Fruit fly (Drosophila melanogaster): Measurements from ENCODE around the gene Rad9.

Gene Rad9

DNA sequence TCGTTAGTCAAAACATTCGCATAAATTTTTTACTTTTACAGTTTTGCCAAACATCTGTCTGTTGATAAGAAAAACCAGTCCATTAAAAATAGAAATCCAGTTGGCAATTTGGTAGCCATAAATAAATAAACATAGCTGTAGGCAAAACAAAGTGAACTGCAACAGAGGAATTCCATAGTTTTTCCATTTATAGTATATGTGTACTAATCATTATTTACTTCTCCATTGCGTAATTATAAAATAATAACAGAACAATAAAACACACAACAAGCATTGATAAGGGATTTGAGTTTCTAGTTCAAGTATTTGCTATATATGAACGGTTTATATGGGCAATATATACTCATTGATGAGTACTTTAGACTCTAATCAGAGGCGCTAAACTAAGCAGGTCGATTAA lies 35.7 kb downstream of the Rad9 start:
- no peak for TF ChIP-seq sv (GFP tag; optimal IDR thresholded peaks at IDR 0.05)
- no peak for TF ChIP-seq Dfd (GFP tag; optimal IDR thresholded peaks at IDR 0.05)
- no peak for TF ChIP-seq Jra (GFP tag; optimal IDR thresholded peaks at IDR 0.05)
- TF ChIP-seq N (GFP tag; optimal IDR thresholded peaks at IDR 0.05): no peak
- TF ChIP-seq Abd-B (GFP tag; optimal IDR thresholded peaks at IDR 0.05): no peak
- TF ChIP-seq h (GFP tag; optimal IDR thresholded peaks at IDR 0.05): no peak
- no peak for TF ChIP-seq Hnf4 (GFP tag; optimal IDR thresholded peaks at IDR 0.05)
- TF ChIP-seq Sp1 (GFP tag; optimal IDR thresholded peaks at IDR 0.05): no peak
- no peak for TF ChIP-seq CG9705 (GFP tag; optimal IDR thresholded peaks at IDR 0.05)

dm6 chr3L:18834924-18835323 lies 37.4 kb downstream of the Rad9 start:
- TF ChIP-seq brk (GFP tag; optimal IDR thresholded peaks at IDR 0.05): no peak
- no peak for TF ChIP-seq CrebA (GFP tag; optimal IDR thresholded peaks at IDR 0.05; ENCODE audit: borderline replicate concordance)
- no peak for TF ChIP-seq Sp1 (GFP tag; optimal IDR thresholded peaks at IDR 0.05)
- no peak for TF ChIP-seq N (GFP tag; optimal IDR thresholded peaks at IDR 0.05)
- TF ChIP-seq tai (GFP tag; optimal IDR thresholded peaks at IDR 0.05): no peak
- TF ChIP-seq Dfd (GFP tag; optimal IDR thresholded peaks at IDR 0.05): no peak
- TF ChIP-seq ey (GFP tag; optimal IDR thresholded peaks at IDR 0.05): no peak
- TF ChIP-seq dsf (GFP tag; optimal IDR thresholded peaks at IDR 0.05; ENCODE audit: borderline replicate concordance): no peak
- TF ChIP-seq Hnf4 (GFP tag; optimal IDR thresholded peaks at IDR 0.05): no peak
- TF ChIP-seq sage (GFP tag; optimal IDR thresholded peaks at IDR 0.05): no peak
- no peak for TF ChIP-seq Jra (GFP tag; optimal IDR thresholded peaks at IDR 0.05)
- no peak for TF ChIP-seq usp (GFP tag; optimal IDR thresholded peaks at IDR 0.05)
- no peak for TF ChIP-seq CG9705 (GFP tag; optimal IDR thresholded peaks at IDR 0.05)
- no peak for TF ChIP-seq Dif (GFP tag; optimal IDR thresholded peaks at IDR 0.05; ENCODE audit: partially characterized antibody)
- no peak for TF ChIP-seq br (GFP tag; optimal IDR thresholded peaks at IDR 0.05)
- TF ChIP-seq OdsH (GFP tag; optimal IDR thresholded peaks at IDR 0.05): no peak
- TF ChIP-seq Vsx2 (GFP tag; optimal IDR thresholded peaks at IDR 0.05; ENCODE audit: partially characterized antibody): no peak
- TF ChIP-seq CG32264 (GFP tag; optimal IDR thresholded peaks at IDR 0.05): no peak
- TF ChIP-seq Hr83 (GFP tag; optimal IDR thresholded peaks at IDR 0.05; ENCODE audit: poor library complexity, severe bottlenecking): no peak
- TF ChIP-seq Mio (GFP tag; optimal IDR thresholded peaks at IDR 0.05): no peak

DNA sequence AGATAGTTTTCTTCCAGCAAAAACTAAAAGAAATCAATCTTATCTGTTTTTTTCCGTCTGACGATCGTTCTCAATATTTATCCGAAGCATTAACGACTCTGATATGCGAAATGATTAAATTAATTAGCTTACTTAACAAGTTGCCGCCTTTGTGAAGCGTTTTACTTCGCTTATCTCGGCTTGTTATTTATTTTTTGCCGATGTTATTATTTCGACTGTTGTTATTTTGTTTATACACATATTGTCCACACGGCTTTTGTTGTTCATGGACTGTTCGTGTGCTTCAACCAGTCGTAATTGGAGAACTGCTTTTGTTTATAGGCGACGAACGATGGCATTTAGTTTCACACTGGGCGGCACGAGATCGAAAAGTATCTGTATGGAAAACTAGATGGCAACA lies 39.1 kb downstream of the Rad9 start:
- TF ChIP-seq Hr78 (GFP tag; optimal IDR thresholded peaks at IDR 0.05) (no peak), Jra (GFP tag; optimal IDR thresholded peaks at IDR 0.05) (no peak), lola (GFP tag; optimal IDR thresholded peaks at IDR 0.05) (no peak), dmrt93B (GFP tag; optimal IDR thresholded peaks at IDR 0.05) (no peak), Hr83 (GFP tag; optimal IDR thresholded peaks at IDR 0.05; ENCODE audit: poor library complexity, severe bottlenecking) (peak; percentile 42), jim (GFP tag; optimal IDR thresholded peaks at IDR 0.05) (no peak), Dif (GFP tag; optimal IDR thresholded peaks at IDR 0.05; ENCODE audit: partially characterized antibody) (no peak), Vsx2 (GFP tag; optimal IDR thresholded peaks at IDR 0.05; ENCODE audit: partially characterized antibody) (peak; percentile 64), psq (GFP tag; optimal IDR thresholded peaks at IDR 0.05) (no peak), sv (GFP tag; optimal IDR thresholded peaks at IDR 0.05) (no peak), HLH106 (tag; optimal IDR thresholded peaks at IDR 0.05) (no peak), fru (GFP tag; optimal IDR thresholded peaks at IDR 0.05) (no peak), ey (GFP tag; optimal IDR thresholded peaks at IDR 0.05) (no peak), brk (GFP tag; optimal IDR thresholded peaks at IDR 0.05) (no peak), br (GFP tag; optimal IDR thresholded peaks at IDR 0.05) (peak; percentile 30), Mio (GFP tag; optimal IDR thresholded peaks at IDR 0.05) (no peak), tai (GFP tag; optimal IDR thresholded peaks at IDR 0.05) (peak; percentile 62), GATAd (GFP tag; optimal IDR thresholded peaks at IDR 0.05) (no peak), Rel (GFP tag; optimal IDR thresholded peaks at IDR 0.05) (no peak), Rel (tag; optimal IDR thresholded peaks at IDR 0.05) (no peak), dsf (GFP tag; optimal IDR thresholded peaks at IDR 0.05; ENCODE audit: borderline replicate concordance) (no peak), Abd-B (GFP tag; optimal IDR thresholded peaks at IDR 0.05) (no peak), Dfd (GFP tag; optimal IDR thresholded peaks at IDR 0.05) (no peak), dl (GFP tag; optimal IDR thresholded peaks at IDR 0.05; ENCODE audit: insufficient read depth in 1 of 2, partially characterized antibody in 2 of 2) (no peak), CG9705 (GFP tag; optimal IDR thresholded peaks at IDR 0.05) (no peak), foxo (GFP tag; optimal IDR thresholded peaks at IDR 0.05) (no peak), sage (GFP tag; optimal IDR thresholded peaks at IDR 0.05) (peak; percentile 30), rgr (GFP tag; optimal IDR thresholded peaks at IDR 0.05) (peak; percentile 1), woc (GFP tag; optimal IDR thresholded peaks at IDR 0.05) (no peak), OdsH (GFP tag; optimal IDR thresholded peaks at IDR 0.05) (peak; percentile 25), usp (GFP tag; optimal IDR thresholded peaks at IDR 0.05) (no peak), N (GFP tag; optimal IDR thresholded peaks at IDR 0.05) (no peak), CrebA (GFP tag; optimal IDR thresholded peaks at IDR 0.05; ENCODE audit: borderline replicate concordance) (no peak), h (GFP tag; optimal IDR thresholded peaks at IDR 0.05) (peak; percentile 24), Hnf4 (GFP tag; optimal IDR thresholded peaks at IDR 0.05) (no peak), pan (optimal IDR thresholded peaks at IDR 0.05) (no peak), Myc (optimal IDR thresholded peaks at IDR 0.05) (no peak), CG32264 (GFP tag; optimal IDR thresholded peaks at IDR 0.05) (no peak), Sp1 (GFP tag; optimal IDR thresholded peaks at IDR 0.05) (no peak)
